Fruit fly (Drosophila melanogaster) whole organism, adult: Measurements from ENCODE around the gene CG18731.

Experiments used
- CG12768 ChIP-seq: fragments of 200-800 bp; sonication (Bioruptor generic); optimal IDR thresholded peaks from 2 replicates; lab custom pipeline; 2017; ENCODE audit warnings: missing biosample characterization, missing genetic modification characterization, mild to moderate bottlenecking, moderate library complexity, missing genetic modification reagents
- CG14711 ChIP-seq: fragments of 200-800 bp; sonication (Bioruptor generic); optimal IDR thresholded peaks from 2 replicates; lab custom pipeline; 2018; ENCODE audit warnings: missing biosample characterization, mild to moderate bottlenecking, missing genetic modification characterization, moderate library complexity
- CG7045 ChIP-seq: fragments of 200-800 bp; sonication (Bioruptor generic); optimal IDR thresholded peaks from 2 replicates; lab custom pipeline; 2017; ENCODE audit warnings: missing biosample characterization, mild to moderate bottlenecking, missing genetic modification characterization
- Mnt ChIP-seq: fragments of 200-800 bp; sonication (Bioruptor generic); optimal IDR thresholded peaks from 2 replicates; lab custom pipeline; 2016; ENCODE audit warnings: missing biosample characterization, mild to moderate bottlenecking, missing genetic modification characterization
- bab1 ChIP-seq: fragments of 200-800 bp; sonication (Bioruptor generic); optimal IDR thresholded peaks from 3 replicates; lab custom pipeline; 2019; ENCODE audit warnings: missing biosample characterization, mild to moderate bottlenecking, missing genetic modification characterization, moderate library complexity
- cic ChIP-seq: fragments of 200-800 bp; sonication (Bioruptor generic); optimal IDR thresholded peaks from 2 replicates; lab custom pipeline; 2017; ENCODE audit warnings: missing biosample characterization, mild to moderate bottlenecking, missing genetic modification characterization, moderate library complexity
- cnc ChIP-seq, 2 experiments: fragments of >200 bp; optimal IDR thresholded peaks; 2 replicates each; lab custom pipeline; 2017
- pad ChIP-seq: fragments of 200-800 bp; sonication (Bioruptor generic); optimal IDR thresholded peaks from 3 replicates; lab custom pipeline; 2017; ENCODE audit warnings: missing biosample characterization, missing genetic modification characterization, mild to moderate bottlenecking, moderate library complexity, missing genetic modification reagents

DNA sequence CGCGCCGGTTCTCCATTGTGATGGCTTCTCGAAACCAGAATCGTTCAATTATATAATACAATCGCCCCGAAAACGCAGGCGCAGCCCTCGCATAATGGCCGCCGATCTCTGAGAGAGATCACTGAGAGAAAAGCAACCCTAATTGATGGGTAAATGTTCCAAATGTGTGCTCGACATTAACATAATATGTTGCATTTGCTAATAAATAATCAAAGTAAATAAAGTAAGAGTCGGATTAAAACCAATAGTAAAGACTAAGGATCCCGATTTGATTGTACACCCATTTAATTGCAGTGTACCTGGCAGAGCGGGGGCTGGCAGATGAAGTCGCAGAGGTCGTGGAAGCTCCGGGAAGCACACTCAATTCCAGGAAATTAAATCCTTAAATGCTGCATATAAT, 20.3 kb upstream of the CG18731 start:
- TF ChIP-seq CG14711 (tag; lab: Kevin White, UChicago) (no peak), CG7045 (GFP tag; lab: Kevin White, UChicago) (no peak), bab1 (GFP tag; lab: Kevin White, UChicago) (no peak), CG12768 (GFP tag; lab: Kevin White, UChicago) (no peak), Mnt (GFP tag; lab: Kevin White, UChicago) (no peak), cic (GFP tag; lab: Kevin White, UChicago) (no peak), cnc (optimal IDR thresholded peaks at IDR 0.05; lab: Kevin White, UChicago) (no peak), pad (no peak)
